Fruit fly (Drosophila melanogaster): ENCODE data around the gene RpS6.

Gene RpS6

DNA sequence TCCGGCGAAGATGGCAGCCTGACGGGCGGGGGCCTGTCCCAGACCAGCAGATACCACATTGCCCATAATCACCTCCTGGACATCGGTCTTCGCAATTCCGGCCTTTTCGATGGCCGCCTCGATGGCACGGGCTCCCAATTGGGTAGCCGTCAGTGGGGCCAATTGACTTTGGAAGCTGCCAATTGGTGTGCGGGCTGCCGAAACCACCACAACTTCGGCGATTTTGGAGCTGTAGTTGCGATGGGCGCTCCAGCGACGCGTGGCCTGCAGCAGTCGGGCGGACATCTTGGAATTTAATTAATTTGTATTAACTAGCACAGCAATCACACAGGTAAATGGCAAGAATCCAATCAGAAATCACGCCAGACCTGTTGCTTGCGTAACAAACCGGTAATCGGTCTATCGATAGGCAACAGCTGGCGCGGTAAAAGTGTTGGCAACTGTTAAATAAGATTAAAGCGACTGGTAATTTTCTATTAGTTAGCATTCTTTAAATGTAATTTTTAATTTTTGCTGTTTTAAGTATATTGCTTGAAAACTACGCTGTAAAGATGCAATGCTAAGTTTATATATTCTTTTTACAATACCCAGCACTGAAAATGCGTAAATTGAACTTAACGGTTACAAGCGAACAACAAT is 12.6 kb downstream of the RpS6 start, which contains the start of gene Acat1 (continued):
- TF ChIP-seq usp (GFP tag; optimal IDR thresholded peaks at IDR 0.05) (no peak), knrl (GFP tag; IDR thresholded peaks at IDR 0.05; ENCODE audit: partially characterized antibody) (peak; percentile 35; the same call in 1 of the 3 replicates)

DNA sequence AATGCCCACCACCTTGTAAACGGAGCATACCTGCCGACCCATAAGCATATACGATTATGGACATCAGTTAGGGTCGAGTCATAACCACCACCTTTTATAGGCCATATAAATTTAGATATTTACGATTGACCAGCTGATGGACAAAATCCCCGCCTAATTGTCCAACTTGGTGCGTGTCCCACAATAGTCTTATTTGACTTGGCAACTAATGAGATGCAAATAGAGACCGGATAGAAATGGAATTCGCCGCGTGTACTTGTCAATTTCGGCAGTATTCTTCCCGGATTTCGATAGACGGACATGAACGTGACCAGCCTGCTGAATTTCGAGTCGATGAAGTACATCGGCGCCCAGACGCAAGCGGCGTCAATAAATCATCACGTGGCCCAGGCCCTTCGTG is 16.8 kb downstream of the RpS6 start, which contains the start of gene Ir7g:
TSS of gene Ir7g (plus strand) at position 301 of the 400 bp plus-strand sequence.
- no peak for TF ChIP-seq CG6765 (GFP tag; optimal IDR thresholded peaks at IDR 0.05)
- TF ChIP-seq Hey (tag; optimal IDR thresholded peaks at IDR 0.05): no peak
- no peak for TF ChIP-seq tap (tag; optimal IDR thresholded peaks at IDR 0.05)
- no peak for TF ChIP-seq CG1529 (GFP tag; optimal IDR thresholded peaks at IDR 0.05)
- no peak for TF ChIP-seq schlank (tag; optimal IDR thresholded peaks at IDR 0.05)
- TF ChIP-seq tin (GFP tag; optimal IDR thresholded peaks at IDR 0.05): no peak
- TF ChIP-seq gce (GFP tag; IDR thresholded peaks at IDR 0.05): no peak
- no peak for TF ChIP-seq lilli (GFP tag; optimal IDR thresholded peaks at IDR 0.05)
- TF ChIP-seq slou (GFP tag; optimal IDR thresholded peaks at IDR 0.05): no peak
- TF ChIP-seq CG12155 (GFP tag; optimal IDR thresholded peaks at IDR 0.05): no peak
- TF ChIP-seq h (optimal IDR thresholded peaks at IDR 0.05): no peak
- no peak for TF ChIP-seq Jarid2 (GFP tag; optimal IDR thresholded peaks at IDR 0.05)
- no peak for TF ChIP-seq Meics (GFP tag; optimal IDR thresholded peaks at IDR 0.05)
- TF ChIP-seq tna (GFP tag; IDR thresholded peaks at IDR 0.05; ENCODE audit: partially characterized antibody): no peak
- no peak for TF ChIP-seq chif (GFP tag; optimal IDR thresholded peaks at IDR 0.05)
- TF ChIP-seq dysf (GFP tag; IDR thresholded peaks at IDR 0.05): no peak
- TF ChIP-seq CG30020 (tag; optimal IDR thresholded peaks at IDR 0.05): no peak

dm6 chrX:7883926-7884325 is 17.2 kb downstream of the RpS6 start, which contains the start of gene Ir7f:
Gene Ir7f (minus strand): TSS chrX:7884026.
- no peak for TF ChIP-seq CG3163 (GFP tag; optimal IDR thresholded peaks at IDR 0.05)
- TF ChIP-seq BEAF-32 (GFP tag; optimal IDR thresholded peaks at IDR 0.05): no peak
- no peak for TF ChIP-seq Six4 (GFP tag; optimal IDR thresholded peaks at IDR 0.05)
- no peak for TF ChIP-seq vvl (GFP tag; IDR thresholded peaks at IDR 0.05)
- no peak for TF ChIP-seq Poxn (GFP tag; IDR thresholded peaks at IDR 0.05)
- no peak for TF ChIP-seq HLHmδ (GFP tag; optimal IDR thresholded peaks at IDR 0.05)
- no peak for TF ChIP-seq Asciz (GFP tag; optimal IDR thresholded peaks at IDR 0.05)
- TF ChIP-seq tap (tag; optimal IDR thresholded peaks at IDR 0.05): no peak
- no peak for TF ChIP-seq exex (tag; optimal IDR thresholded peaks at IDR 0.05)
- TF ChIP-seq CG7556 (GFP tag; optimal IDR thresholded peaks at IDR 0.05): no peak

dm6 chrX:7881579-7881978 is 19.6 kb downstream of the RpS6 start, which contains the start of gene Ir7e:
Gene Ir7e (minus strand): TSS chrX:7881679.
- no peak for TF ChIP-seq TFAM (GFP tag; optimal IDR thresholded peaks at IDR 0.05)
- TF ChIP-seq nerfin-1 (tag; optimal IDR thresholded peaks at IDR 0.05): no peak
- no peak for TF ChIP-seq Hr51 (GFP tag; optimal IDR thresholded peaks at IDR 0.05)
- no peak for TF ChIP-seq Dp (GFP tag; optimal IDR thresholded peaks at IDR 0.05)
- no peak for TF ChIP-seq tio (GFP tag; optimal IDR thresholded peaks at IDR 0.05)
- TF ChIP-seq slp2 (GFP tag; optimal IDR thresholded peaks at IDR 0.05): no peak
- TF ChIP-seq CG3838 (GFP tag; optimal IDR thresholded peaks at IDR 0.05): no peak
- TF ChIP-seq CG16863 (GFP tag; optimal IDR thresholded peaks at IDR 0.05): no peak
- TF ChIP-seq CG4730 (GFP tag; IDR thresholded peaks at IDR 0.05): no peak
- no peak for TF ChIP-seq Stat92E (GFP tag; optimal IDR thresholded peaks at IDR 0.05)
- TF ChIP-seq NFAT (GFP tag; IDR thresholded peaks at IDR 0.05): no peak
- no peak for TF ChIP-seq CG18619 (GFP tag; optimal IDR thresholded peaks at IDR 0.05)
- TF ChIP-seq CG34224 (GFP tag; IDR thresholded peaks at IDR 0.05; ENCODE audit: partially characterized antibody): no peak
- TF ChIP-seq dan (GFP tag; IDR thresholded peaks at IDR 0.05): no peak
- no peak for TF ChIP-seq Dbx (GFP tag; IDR thresholded peaks at IDR 0.05)
- no peak for TF ChIP-seq YL-1 (GFP tag; optimal IDR thresholded peaks at IDR 0.05)

Measured in whole organism, embryonic.